Fruit fly (Drosophila melanogaster): Measurements from ENCODE around the gene Lint-O.

DNA sequence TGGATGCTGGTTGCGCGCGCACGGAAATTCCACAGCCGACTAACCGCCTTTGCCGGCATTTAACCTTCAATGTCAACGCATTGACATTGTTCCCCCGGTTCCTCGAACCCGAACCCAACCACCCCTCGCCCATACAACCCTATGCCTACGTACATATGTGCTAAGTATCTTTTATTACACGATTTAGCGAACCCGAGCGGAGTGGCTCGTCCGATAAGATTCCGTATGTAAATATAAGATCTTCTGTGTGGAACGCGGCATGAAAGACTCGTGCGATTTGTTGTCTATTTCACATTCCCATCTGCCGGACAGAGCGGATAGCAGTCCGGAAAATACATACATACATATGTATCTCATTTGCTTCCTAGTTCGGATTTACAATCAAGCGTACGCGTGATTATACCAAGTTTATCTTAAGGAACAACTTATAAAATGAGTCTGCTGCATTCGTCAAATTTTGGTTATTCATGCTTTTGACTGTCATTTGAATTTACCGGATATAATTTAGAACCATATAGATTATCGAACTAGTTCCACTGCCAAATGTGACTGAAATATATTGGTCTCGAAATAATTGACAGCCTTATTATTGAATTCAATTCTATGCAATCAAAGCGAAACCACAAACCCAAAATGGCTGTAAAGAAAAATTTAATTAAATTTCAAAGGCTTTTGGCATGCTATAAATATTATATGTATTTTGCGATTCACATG, 9.0 kb downstream of the Lint-O start, which contains the start of gene CG2680:
- no peak for TF ChIP-seq usp (GFP tag; optimal IDR thresholded peaks at IDR 0.05)
- no peak for TF ChIP-seq Dll (optimal IDR thresholded peaks at IDR 0.05)
- TF ChIP-seq psq (optimal IDR thresholded peaks at IDR 0.05): no peak
- no peak for TF ChIP-seq EcR (GFP tag; optimal IDR thresholded peaks at IDR 0.05)
- TF ChIP-seq CG8478 (optimal IDR thresholded peaks at IDR 0.05): no peak
- no peak for TF ChIP-seq pan (optimal IDR thresholded peaks at IDR 0.05)
